Fruit fly (Drosophila melanogaster) ovary, adult (tissue): ENCODE measurements around the gene CG15399.
A peak's percentile ranks its signal among the peaks of the same experiment; 100 is the strongest.

Experiments
- CG17801 ChIP-seq: fragments of 200-800 bp; optimal IDR thresholded peaks from 2 replicates; lab custom pipeline; 2019; ENCODE audit warnings: missing biosample characterization, mild to moderate bottlenecking, missing genetic modification characterization, moderate library complexity; ENCODE audit not compliant: partially characterized antibody

The CG15399 gene

dm6 chr2L:2749144-2749766 is 22.3 kb downstream of the CG15399 start:
- peak; percentile 10 for TF ChIP-seq CG17801 (GFP tag; lab: Kevin White, UChicago)

dm6 chr2L:2748480-2749143 is 23.0 kb downstream of the CG15399 start:
- TF ChIP-seq CG17801 (GFP tag; lab: Kevin White, UChicago): peak; percentile 95

- TF ChIP-seq CG17801 (GFP tag; lab: Kevin White, UChicago): no peak
Measured at dm6 chr2L:2744852-2745251, 26.7 kb downstream of the CG15399 start, which contains the start of the genes CG9961 and Cwc25. CG9961 (minus strand) TSS chr2L:2744934. Cwc25 (plus strand) TSS chr2L:2745098.

dm6 chr2L:2739820-2740230 is 31.8 kb downstream of the CG15399 start, which contains the start of gene Hrs:
Hrs (plus strand) TSS chr2L:2739986.
- peak; percentile 35 for TF ChIP-seq CG17801 (GFP tag; lab: Kevin White, UChicago)

dm6 chr2L:2737561-2737960 is 34.0 kb downstream of the CG15399 start:
- no peak for TF ChIP-seq CG17801 (GFP tag; lab: Kevin White, UChicago)

dm6 chr2L:2735539-2735938 is 36.0 kb downstream of the CG15399 start:
- TF ChIP-seq CG17801 (GFP tag; lab: Kevin White, UChicago): no peak

- peak; percentile 21 for TF ChIP-seq CG17801 (GFP tag; lab: Kevin White, UChicago)
Measured at dm6 chr2L:2734946-2735345, 36.6 kb downstream of the CG15399 start.

dm6 chr2L:2734215-2734614 is 37.4 kb downstream of the CG15399 start:
- peak; percentile 86 for TF ChIP-seq CG17801 (GFP tag; lab: Kevin White, UChicago)

dm6 chr2L:2732139-2732830 is 39.3 kb downstream of the CG15399 start:
- TF ChIP-seq CG17801 (GFP tag; lab: Kevin White, UChicago): no peak

dm6 chr2L:2731370-2732138 is 40.0 kb downstream of the CG15399 start:
- no peak for TF ChIP-seq CG17801 (GFP tag; lab: Kevin White, UChicago)

- no peak for TF ChIP-seq CG17801 (GFP tag; lab: Kevin White, UChicago)
Measured at dm6 chr2L:2730756-2731155, 40.8 kb downstream of the CG15399 start.

dm6 chr2L:2729882-2730281 is 41.7 kb downstream of the CG15399 start:
- no peak for TF ChIP-seq CG17801 (GFP tag; lab: Kevin White, UChicago)

- TF ChIP-seq CG17801 (GFP tag; lab: Kevin White, UChicago): no peak
Measured at dm6 chr2L:2728577-2728976, 43.0 kb downstream of the CG15399 start.

- TF ChIP-seq CG17801 (GFP tag; lab: Kevin White, UChicago): no peak
Measured at dm6 chr2L:2727812-2728211, 43.8 kb downstream of the CG15399 start.

- no peak for TF ChIP-seq CG17801 (GFP tag; lab: Kevin White, UChicago)
Measured at dm6 chr2L:2727364-2727763, 44.2 kb downstream of the CG15399 start.
